Worm (Caenorhabditis elegans) whole organism, L4 larva: ENCODE results near the gene C49C8.2.

Experiments
- F26F4.8 ChIP-seq: fragments of 200-800 bp; sonication (Bioruptor generic); conservative IDR thresholded peaks from 2 replicates; pipeline ENCODE4 v1.3.6; 2022; ENCODE audit warnings: missing genetic modification characterization, missing compliant biosample characterization
- F49E8.2 ChIP-seq: sonication (generic microtip); optimal IDR thresholded peaks from 2 replicates; lab custom pipeline; 2016; ENCODE audit warnings: missing compliant biosample characterization, mild to moderate bottlenecking, missing genetic modification characterization, borderline replicate concordance
- ZK337.2 ChIP-seq: fragments of 200-800 bp; sonication (Bioruptor generic); IDR thresholded peaks from 2 replicates; pipeline ENCODE4 v1.3.6; 2022; ENCODE audit warnings: missing genetic modification reagents, missing genetic modification characterization, missing compliant biosample characterization
- aha-1 ChIP-seq: fragments of 150-350 bp; peaks from one replicate; lab custom pipeline; 2014; ENCODE audit warnings: missing biosample characterization, missing genetic modification characterization
- aly-2 ChIP-seq: sonication (generic microtip); optimal IDR thresholded peaks from 2 replicates; lab custom pipeline; 2018; ENCODE audit warnings: missing biosample characterization, missing genetic modification characterization
- ama-1 ChIP-seq: fragments of 150-350 bp; optimal IDR thresholded peaks from 2 replicates; lab custom pipeline; 2014; ENCODE audit warnings: inconsistent platforms, mixed read lengths
- attf-4 ChIP-seq: sonication (generic microtip); optimal IDR thresholded peaks from 3 replicates; lab custom pipeline; 2017; ENCODE audit warnings: missing biosample characterization, missing genetic modification characterization
- ceh-20 ChIP-seq: fragments of 200-800 bp; sonication (Bioruptor generic); IDR thresholded peaks from 2 replicates; pipeline ENCODE4 v1.3.6; 2022; ENCODE audit warnings: missing genetic modification reagents, missing genetic modification characterization, missing compliant biosample characterization
- ceh-44 ChIP-seq: fragments of 200-800 bp; sonication (Bioruptor generic); IDR thresholded peaks from 2 replicates; pipeline ENCODE4 v1.3.6; 2022; ENCODE audit warnings: missing genetic modification reagents, missing genetic modification characterization, missing compliant biosample characterization
- daf-12 ChIP-seq: fragments of 150-350 bp; optimal IDR thresholded peaks from 2 replicates; lab custom pipeline; 2014; ENCODE audit warnings: missing biosample characterization, missing genetic modification reagents, missing genetic modification characterization
- daf-16 ChIP-seq, 3 experiments: sonication (generic microtip); optimal IDR thresholded peaks; 2 replicates each; lab custom pipeline; 2016 to 2017; ENCODE audit warnings: missing genetic modification characterization in 3 of 3, missing genetic modification reagents in 3 of 3, mild to moderate bottlenecking in 2 of 3, missing compliant biosample characterization in 2 of 3, missing biosample characterization in 1 of 3, moderate library complexity in 1 of 3
- dmd-6 ChIP-seq: fragments of 200-800 bp; sonication (Bioruptor generic); IDR thresholded peaks from 2 replicates; pipeline ENCODE4 v1.3.6; 2022; ENCODE audit warnings: missing genetic modification reagents, missing genetic modification characterization, missing compliant biosample characterization
- dpl-1 ChIP-seq: fragments of 150-350 bp; optimal IDR thresholded peaks from 2 replicates; lab custom pipeline; 2014; ENCODE audit warnings: missing biosample characterization, missing genetic modification reagents, missing genetic modification characterization
- dve-1 ChIP-seq: sonication (generic microtip); optimal IDR thresholded peaks from 2 replicates; lab custom pipeline; 2017; ENCODE audit warnings: antibody characterized with exemption, mild to moderate bottlenecking, missing genetic modification characterization, missing compliant biosample characterization; ENCODE audit not compliant: insufficient read depth
- hif-1 ChIP-seq, 2 experiments: sonication (generic microtip); optimal IDR thresholded peaks; 2 replicates each; lab custom pipeline; 2016 to 2017; ENCODE audit warnings: missing compliant biosample characterization in 2 of 2, missing genetic modification characterization in 2 of 2, missing genetic modification reagents in 2 of 2, missing genotype in 2 of 2, mild to moderate bottlenecking in 1 of 2
- hlh-30 ChIP-seq: sonication (generic microtip); optimal IDR thresholded peaks from 2 replicates; lab custom pipeline; 2017; ENCODE audit warnings: antibody characterized with exemption, mild to moderate bottlenecking, missing genetic modification characterization, missing compliant biosample characterization; ENCODE audit not compliant: insufficient read depth
- hmg-1.1 ChIP-seq: fragments of 200-800 bp; sonication (Bioruptor generic); IDR thresholded peaks from 2 replicates; pipeline ENCODE4 v1.3.6; 2022; ENCODE audit warnings: missing genetic modification reagents, missing genetic modification characterization, missing compliant biosample characterization
- lin-1 ChIP-seq: fragments of 200-800 bp; sonication (Bioruptor generic); IDR thresholded peaks from 2 replicates; pipeline ENCODE4 v1.3.6; 2022; ENCODE audit warnings: missing genetic modification reagents, missing genetic modification characterization, missing compliant biosample characterization
- lin-13 ChIP-seq: fragments of 150-350 bp; optimal IDR thresholded peaks from 2 replicates; lab custom pipeline; 2014; ENCODE audit warnings: missing biosample characterization, missing genetic modification reagents, missing genetic modification characterization
- lin-39 ChIP-seq: fragments of 150-350 bp; optimal IDR thresholded peaks from 2 replicates; lab custom pipeline; 2014; ENCODE audit warnings: missing biosample characterization, missing genetic modification reagents, missing genetic modification characterization
- lsy-2 ChIP-seq, 2 experiments: fragments of 150-350 bp in 1 of 2; sonication (generic microtip) in 1 of 2; optimal IDR thresholded peaks; 2 replicates each; lab custom pipeline; 2014 to 2017; ENCODE audit warnings: missing biosample characterization in 2 of 2, missing genetic modification characterization in 2 of 2
- madf-9 ChIP-seq: fragments of 200-800 bp; sonication (Bioruptor generic); conservative IDR thresholded peaks from 2 replicates; pipeline ENCODE4 v1.3.6; 2022; ENCODE audit warnings: missing genetic modification reagents, missing genetic modification characterization, missing compliant biosample characterization
- mes-2 ChIP-seq: sonication (generic microtip); optimal IDR thresholded peaks from 2 replicates; lab custom pipeline; 2016; ENCODE audit warnings: missing genotype, mild to moderate bottlenecking, missing genetic modification characterization, missing compliant biosample characterization; ENCODE audit not compliant: poor library complexity, severe bottlenecking
- mxl-2 ChIP-seq: fragments of 200-800 bp; sonication (Bioruptor generic); conservative IDR thresholded peaks from 2 replicates; pipeline ENCODE4 v1.3.6; 2022; ENCODE audit warnings: missing genetic modification reagents, missing genetic modification characterization, missing compliant biosample characterization
- nhr-10 ChIP-seq: fragments of 150-350 bp; optimal IDR thresholded peaks from 2 replicates; lab custom pipeline; 2014; ENCODE audit warnings: missing biosample characterization, missing genetic modification characterization
- nhr-102 ChIP-seq: sonication (generic microtip); optimal IDR thresholded peaks from 2 replicates; lab custom pipeline; 2016; ENCODE audit warnings: mild to moderate bottlenecking, missing genetic modification characterization, moderate library complexity, missing compliant biosample characterization
- nhr-11 ChIP-seq: fragments of 150-350 bp; optimal IDR thresholded peaks from 2 replicates; lab custom pipeline; 2014; ENCODE audit warnings: missing biosample characterization, missing genetic modification characterization
- nhr-237 ChIP-seq: sonication (generic microtip); optimal IDR thresholded peaks from 2 replicates; lab custom pipeline; 2017; ENCODE audit warnings: missing biosample characterization, missing genetic modification characterization
- nhr-25 ChIP-seq: sonication (generic microtip); optimal IDR thresholded peaks from 2 replicates; lab custom pipeline; 2017; ENCODE audit warnings: missing genetic modification characterization, mild to moderate bottlenecking, missing compliant biosample characterization, antibody characterized with exemption, moderate library complexity, borderline replicate concordance; ENCODE audit not compliant: insufficient read depth
- nhr-28 ChIP-seq: fragments of 150-350 bp; optimal IDR thresholded peaks from 2 replicates; lab custom pipeline; 2014; ENCODE audit warnings: missing biosample characterization, missing genetic modification characterization
- nhr-41 ChIP-seq: fragments of 200-800 bp; sonication (Bioruptor generic); IDR thresholded peaks from 2 replicates; pipeline ENCODE4 v1.3.6; 2022; ENCODE audit warnings: missing genetic modification reagents, missing genetic modification characterization, missing compliant biosample characterization
- nhr-77 ChIP-seq: fragments of 150-350 bp; optimal IDR thresholded peaks from 2 replicates; lab custom pipeline; 2014; ENCODE audit warnings: missing biosample characterization, missing genetic modification characterization
- php-3 ChIP-seq: fragments of 200-800 bp; sonication (Bioruptor generic); IDR thresholded peaks from 2 replicates; pipeline ENCODE4 v1.3.6; 2022; ENCODE audit warnings: missing genetic modification reagents, missing genetic modification characterization, missing compliant biosample characterization
- pqm-1 ChIP-seq: sonication (generic microtip); optimal IDR thresholded peaks from 2 replicates; lab custom pipeline; 2017; ENCODE audit warnings: missing biosample characterization, missing genetic modification characterization
- saeg-2 ChIP-seq: fragments of 200-800 bp; sonication (Bioruptor generic); IDR thresholded peaks from 2 replicates; pipeline ENCODE4 v1.3.6; 2022; ENCODE audit warnings: missing genetic modification reagents, missing genetic modification characterization, missing compliant biosample characterization
- skn-1 ChIP-seq: fragments of 150-350 bp; optimal IDR thresholded peaks from 2 replicates; lab custom pipeline; 2014; ENCODE audit warnings: missing biosample characterization, missing genetic modification characterization
- snpc-1.2 ChIP-seq: fragments of 200-800 bp; sonication (Bioruptor generic); IDR thresholded peaks from 2 replicates; pipeline ENCODE4 v1.3.6; 2022; ENCODE audit warnings: missing genetic modification reagents, missing genetic modification characterization, missing compliant biosample characterization
- spr-1 ChIP-seq: sonication (generic microtip); optimal IDR thresholded peaks from 2 replicates; lab custom pipeline; 2016; ENCODE audit warnings: mild to moderate bottlenecking, missing genetic modification characterization, missing compliant biosample characterization
- tag-97 ChIP-seq: fragments of 200-800 bp; sonication (Bioruptor generic); IDR thresholded peaks from 2 replicates; pipeline ENCODE4 v1.3.6; 2022; ENCODE audit warnings: missing genetic modification characterization, missing compliant biosample characterization
- unc-130 ChIP-seq: sonication (generic microtip); optimal IDR thresholded peaks from 2 replicates; lab custom pipeline; 2016; ENCODE audit warnings: missing genetic modification reagents, missing genetic modification characterization, missing compliant biosample characterization
- zfp-3 ChIP-seq: fragments of 200-800 bp; sonication (Bioruptor generic); conservative IDR thresholded peaks from 2 replicates; pipeline ENCODE4 v1.3.6; 2022; ENCODE audit warnings: missing genetic modification reagents, missing genetic modification characterization, missing compliant biosample characterization
- zip-11 ChIP-seq: fragments of 200-800 bp; sonication (Bioruptor generic); IDR thresholded peaks from 2 replicates; pipeline ENCODE4 v1.3.6; 2022; ENCODE audit warnings: missing genetic modification characterization, missing compliant biosample characterization

Gene C49C8.2

ce11 chrIV:8648502-8648901 is 2.4 kb upstream of the C49C8.2 start, which contains the start of gene cyp-33E1:
Gene cyp-33E1 (minus strand): TSS chrIV:8648602.
- TF ChIP-seq saeg-2 (GFP tag; lab: Robert Waterston, UW) = no peak

- no peak for TF ChIP-seq zip-11 (GFP tag; lab: Robert Waterston, UW)
- no peak for TF ChIP-seq unc-130 (GFP tag; lab: Kevin White, UChicago)
- TF ChIP-seq zfp-3 (GFP tag; lab: Robert Waterston, UW) = no peak
- TF ChIP-seq F26F4.8 (GFP tag; lab: Robert Waterston, UW) = no peak
- TF ChIP-seq mxl-2 (GFP tag; lab: Robert Waterston, UW) = no peak
- TF ChIP-seq php-3 (GFP tag; lab: Robert Waterston, UW) = no peak
- TF ChIP-seq nhr-77 = no peak
- no peak for TF ChIP-seq dpl-1
- TF ChIP-seq nhr-10 (tag; lab: Kevin White, UChicago) = no peak
- TF ChIP-seq aly-2 (tag; lab: Kevin White, UChicago) = no peak
Measured at ce11 chrIV:8651835-8652234, 947 bp downstream of the C49C8.2 start, which contains the start of gene C49C8.8. Gene C49C8.8 (plus strand): TSS chrIV:8652135.

ce11 chrIV:8653592-8653991 is 2.7 kb downstream of the C49C8.2 start, which contains the start of gene C49C8.5:
Gene C49C8.5 (minus strand): TSS chrIV:8653664.
- peak; percentile 59 for TF ChIP-seq pqm-1 (tag; lab: Kevin White, UChicago)
- no peak for TF ChIP-seq lsy-2 (tag; optimal IDR thresholded peaks at IDR 0.05; lab: Kevin White, UChicago)
- peak; percentile 10 for TF ChIP-seq dve-1 (tag; lab: Kevin White, UChicago)
- peak; percentile 84 for TF ChIP-seq php-3 (GFP tag; lab: Robert Waterston, UW)
- no peak for TF ChIP-seq F49E8.2 (tag; lab: Kevin White, UChicago)
- TF ChIP-seq aly-2 (tag; lab: Kevin White, UChicago) = no peak
- no peak for TF ChIP-seq ama-1
- TF ChIP-seq daf-16 (GFP tag; optimal IDR thresholded peaks at IDR 0.05; lab: Kevin White, UChicago) = no peak
- peak; percentile 15 for TF ChIP-seq daf-16 (tag; optimal IDR thresholded peaks at IDR 0.05; lab: Kevin White, UChicago)
- TF ChIP-seq dmd-6 = no peak
- no peak for TF ChIP-seq mxl-2 (GFP tag; lab: Robert Waterston, UW)

ce11 chrIV:8654115-8654628 is 3.3 kb downstream of the C49C8.2 start, which contains the start of gene C49C8.1:
Gene C49C8.1 (plus strand): TSS chrIV:8654578.
- no peak for TF ChIP-seq zfp-3 (GFP tag; lab: Robert Waterston, UW)
- TF ChIP-seq nhr-237 = no peak
- no peak for TF ChIP-seq hif-1 (tag; optimal IDR thresholded peaks at IDR 0.05; lab: Kevin White, UChicago)
- TF ChIP-seq ceh-20 (GFP tag; lab: Robert Waterston, UW) = peak; percentile 34; the same call in 1 of the 2 replicates
- peak; percentile 72 for TF ChIP-seq php-3 (GFP tag; lab: Robert Waterston, UW)
- TF ChIP-seq hmg-1.1 = no peak
- no peak for TF ChIP-seq hlh-30 (tag; lab: Kevin White, UChicago)
- TF ChIP-seq lin-13 (GFP tag; lab: Kevin White, UChicago) = no peak
- TF ChIP-seq aha-1 (tag; lab: Kevin White, UChicago) = peak; percentile 60
- TF ChIP-seq attf-4 = no peak
- no peak for TF ChIP-seq tag-97 (GFP tag; lab: Robert Waterston, UW)

ce11 chrIV:8658122-8658521 is 7.2 kb downstream of the C49C8.2 start, which contains the start of gene C49C8.6:
Gene C49C8.6 (minus strand): TSS chrIV:8658222.
- TF ChIP-seq aly-2 (tag; lab: Kevin White, UChicago) = no peak
- no peak for TF ChIP-seq nhr-41 (GFP tag; lab: Robert Waterston, UW)
- TF ChIP-seq snpc-1.2 (GFP tag; lab: Robert Waterston, UW) = no peak
- TF ChIP-seq nhr-11 (tag; lab: Kevin White, UChicago) = no peak
- TF ChIP-seq lin-39 (tag; lab: Kevin White, UChicago) = no peak
- no peak for TF ChIP-seq skn-1 (tag; lab: Kevin White, UChicago)
- TF ChIP-seq spr-1 = no peak
- no peak for TF ChIP-seq madf-9 (GFP tag; lab: Robert Waterston, UW)
- TF ChIP-seq nhr-25 (tag; lab: Kevin White, UChicago) = no peak
- no peak for TF ChIP-seq ZK337.2 (GFP tag; lab: Robert Waterston, UW)
- TF ChIP-seq lin-1 = no peak
- no peak for TF ChIP-seq zip-11 (GFP tag; lab: Robert Waterston, UW)
- no peak for TF ChIP-seq nhr-28 (tag; lab: Kevin White, UChicago)
- no peak for TF ChIP-seq F49E8.2 (tag; lab: Kevin White, UChicago)
- no peak for TF ChIP-seq daf-12
- no peak for TF ChIP-seq ceh-44 (GFP tag; lab: Robert Waterston, UW)
- no peak for TF ChIP-seq nhr-102 (tag; lab: Kevin White, UChicago)
- no peak for TF ChIP-seq attf-4
- no peak for TF ChIP-seq mes-2 (tag; lab: Kevin White, UChicago)
